Worm (Caenorhabditis elegans): Measurements from ENCODE around the gene shc-3.

The shc-3 gene

DNA sequence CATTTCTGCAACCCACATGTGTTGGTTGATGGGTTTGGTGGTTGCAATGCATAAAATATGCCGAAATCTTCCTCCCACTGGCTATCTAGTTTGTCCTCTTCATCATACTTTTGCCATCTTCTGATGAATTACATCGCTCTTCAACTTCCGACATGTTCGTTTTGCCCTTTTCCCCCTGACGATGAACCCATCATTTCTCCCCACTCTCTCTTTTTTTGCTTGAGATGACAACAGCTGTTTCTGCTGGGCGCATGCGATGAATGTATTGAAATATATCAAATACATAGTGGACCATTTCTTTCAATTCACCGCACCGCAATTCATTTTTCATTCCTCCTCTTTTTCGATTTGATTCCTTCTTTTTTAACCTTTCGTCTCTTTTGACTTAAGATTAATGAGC, 46.4 kb upstream of the shc-3 start:
- TF ChIP-seq mbf-1 (tag; optimal IDR thresholded peaks at IDR 0.05), result no peak
- no peak for TF ChIP-seq nhr-237 (tag; optimal IDR thresholded peaks at IDR 0.05)
- TF ChIP-seq ztf-11 (tag; optimal IDR thresholded peaks at IDR 0.05), result no peak
- no peak for TF ChIP-seq sem-4 (tag; optimal IDR thresholded peaks at IDR 0.05)
- no peak for TF ChIP-seq F13H6.1 (tag; optimal IDR thresholded peaks at IDR 0.05)
- TF ChIP-seq nhr-6 (tag; optimal IDR thresholded peaks at IDR 0.05), result no peak
- TF ChIP-seq crh-2 (tag; optimal IDR thresholded peaks at IDR 0.05), result no peak
- TF ChIP-seq mab-5 (tag; optimal IDR thresholded peaks at IDR 0.05), result no peak
- no peak for TF ChIP-seq ceh-16 (tag; optimal IDR thresholded peaks at IDR 0.05)
- TF ChIP-seq aly-2 (tag; optimal IDR thresholded peaks at IDR 0.05), result no peak
- TF ChIP-seq nhr-25 (tag; optimal IDR thresholded peaks at IDR 0.05), result peak; percentile 6
- TF ChIP-seq nhr-23 (tag; optimal IDR thresholded peaks at IDR 0.05), result no peak
- no peak for TF ChIP-seq sma-3 (GFP tag; optimal IDR thresholded peaks at IDR 0.05)
- no peak for TF ChIP-seq unc-39 (tag; optimal IDR thresholded peaks at IDR 0.05)
- TF ChIP-seq snpc-4 (tag; optimal IDR thresholded peaks at IDR 0.05), result no peak
- TF ChIP-seq nhr-129 (tag; optimal IDR thresholded peaks at IDR 0.05), result peak; percentile 5
- TF ChIP-seq zag-1 (tag; optimal IDR thresholded peaks at IDR 0.05), result no peak
- TF ChIP-seq dmd-4 (tag; optimal IDR thresholded peaks at IDR 0.05), result no peak
- no peak for TF ChIP-seq nhr-21 (tag; optimal IDR thresholded peaks at IDR 0.05)
- peak; percentile 21 for TF ChIP-seq sma-9 (GFP tag; optimal IDR thresholded peaks at IDR 0.05)
- TF ChIP-seq sma-9 (tag; optimal IDR thresholded peaks at IDR 0.05), result no peak
- no peak for TF ChIP-seq C34F6.9 (tag; optimal IDR thresholded peaks at IDR 0.05)
- TF ChIP-seq mdl-1 (tag; optimal IDR thresholded peaks at IDR 0.05), result no peak

- TF ChIP-seq lin-39 (tag; optimal IDR thresholded peaks at IDR 0.05), result no peak
- TF ChIP-seq fos-1 (tag; optimal IDR thresholded peaks at IDR 0.05), result peak; percentile 66
- no peak for TF ChIP-seq sem-4 (tag; optimal IDR thresholded peaks at IDR 0.05)
- peak; percentile 8 for TF ChIP-seq F13H6.1 (tag; optimal IDR thresholded peaks at IDR 0.05)
- TF ChIP-seq lsy-2 (tag; optimal IDR thresholded peaks at IDR 0.05), result no peak
- TF ChIP-seq ztf-11 (tag; optimal IDR thresholded peaks at IDR 0.05), result no peak
- TF ChIP-seq nhr-10 (tag; optimal IDR thresholded peaks at IDR 0.05), result no peak
- TF ChIP-seq nhr-237 (tag; optimal IDR thresholded peaks at IDR 0.05), result no peak
- TF ChIP-seq nhr-21 (tag; optimal IDR thresholded peaks at IDR 0.05), result peak; percentile 30
- TF ChIP-seq lin-11 (tag; optimal IDR thresholded peaks at IDR 0.05), result no peak
- no peak for TF ChIP-seq ceh-16 (tag; optimal IDR thresholded peaks at IDR 0.05)
- peak; percentile 50 for TF ChIP-seq sma-3 (GFP tag; optimal IDR thresholded peaks at IDR 0.05)
- TF ChIP-seq unc-39 (tag; optimal IDR thresholded peaks at IDR 0.05), result no peak
- TF ChIP-seq crh-2 (tag; optimal IDR thresholded peaks at IDR 0.05), result peak; percentile 10
- TF ChIP-seq elt-1 (tag; optimal IDR thresholded peaks at IDR 0.05), result no peak
- no peak for TF ChIP-seq snpc-4 (tag; optimal IDR thresholded peaks at IDR 0.05)
- TF ChIP-seq gmeb-1 (tag; optimal IDR thresholded peaks at IDR 0.05), result no peak
- TF ChIP-seq ztf-1 (GFP tag; conservative IDR thresholded peaks at IDR 0.05), result no peak
- no peak for TF ChIP-seq lin-13 (GFP tag; optimal IDR thresholded peaks at IDR 0.05)
- TF ChIP-seq sma-9 (GFP tag; optimal IDR thresholded peaks at IDR 0.05), result peak; percentile 65
- no peak for TF ChIP-seq sma-9 (tag; optimal IDR thresholded peaks at IDR 0.05)
- no peak for TF ChIP-seq nhr-23 (tag; optimal IDR thresholded peaks at IDR 0.05)
- TF ChIP-seq zag-1 (tag; optimal IDR thresholded peaks at IDR 0.05), result no peak
- TF ChIP-seq ama-1 (optimal IDR thresholded peaks at IDR 0.05), result no peak
- no peak for TF ChIP-seq alr-1 (tag; optimal IDR thresholded peaks at IDR 0.05)
- no peak for TF ChIP-seq aly-2 (tag; optimal IDR thresholded peaks at IDR 0.05)
- no peak for TF ChIP-seq C34F6.9 (tag; optimal IDR thresholded peaks at IDR 0.05)
- no peak for TF ChIP-seq Y55F3AM.14 (GFP tag; optimal IDR thresholded peaks at IDR 0.05)
- TF ChIP-seq egl-27 (tag; optimal IDR thresholded peaks at IDR 0.05), result peak; percentile 15
- peak; percentile 57 for TF ChIP-seq nhr-129 (tag; optimal IDR thresholded peaks at IDR 0.05)
- TF ChIP-seq nhr-12 (tag; optimal IDR thresholded peaks at IDR 0.05), result no peak
- no peak for TF ChIP-seq dmd-4 (tag; optimal IDR thresholded peaks at IDR 0.05)
- no peak for TF ChIP-seq unc-62 (GFP tag; optimal IDR thresholded peaks at IDR 0.05)
Observed at ce11 chrX:13672622-13673021, 44.7 kb upstream of the shc-3 start.

DNA sequence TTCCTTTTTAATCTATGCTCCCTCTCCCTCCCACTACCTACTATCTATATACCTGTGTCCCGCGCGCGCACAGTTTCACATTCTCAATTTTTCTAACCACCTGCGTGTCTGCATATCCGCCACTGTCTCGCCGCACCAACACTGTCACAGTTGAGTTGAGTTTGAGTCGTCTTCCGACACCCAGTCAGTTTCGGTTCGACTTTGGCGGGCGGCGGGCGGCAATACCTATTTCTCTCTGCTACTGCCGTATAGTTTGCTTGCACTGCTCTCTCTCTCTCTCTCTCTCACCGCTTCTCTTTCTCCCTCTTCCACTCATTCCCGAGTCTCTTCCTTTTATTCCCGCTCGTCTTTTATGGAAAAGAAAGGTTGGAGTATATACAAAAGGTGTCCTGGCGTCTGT, 41.9 kb upstream of the shc-3 start:
- TF ChIP-seq sma-3 (GFP tag; optimal IDR thresholded peaks at IDR 0.05) (peak; percentile 27), ceh-82 (tag; optimal IDR thresholded peaks at IDR 0.05) (no peak), F13H6.1 (tag; optimal IDR thresholded peaks at IDR 0.05) (peak; percentile 59), nhr-12 (tag; optimal IDR thresholded peaks at IDR 0.05) (no peak), Y55F3AM.14 (GFP tag; optimal IDR thresholded peaks at IDR 0.05) (no peak), peb-1 (tag; optimal IDR thresholded peaks at IDR 0.05) (peak; percentile 15), mbf-1 (tag; optimal IDR thresholded peaks at IDR 0.05) (no peak)
